Worm (Caenorhabditis elegans): ENCODE measurements around the gene F46F3.3.

F46F3.3 gene

DNA sequence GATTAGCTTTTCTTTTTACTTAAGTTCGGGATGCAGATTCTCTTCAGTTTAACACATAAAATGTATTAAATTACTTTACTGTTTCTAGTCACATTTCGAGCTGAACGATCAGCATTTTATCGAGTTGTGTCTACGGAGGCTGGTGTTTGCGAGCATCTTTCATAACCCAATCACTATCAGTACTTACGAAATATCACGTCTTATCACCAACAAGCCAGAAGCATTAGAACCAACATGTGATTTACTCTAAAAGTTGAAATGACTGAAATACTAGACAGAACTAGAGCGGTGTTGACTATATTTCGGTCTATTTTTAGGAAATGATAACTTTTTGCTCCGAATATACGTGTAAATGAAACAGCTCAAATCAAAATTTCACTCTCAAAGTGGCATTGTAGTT is 18.8 kb upstream of the F46F3.3 start:
- TF ChIP-seq elt-1 (tag; optimal IDR thresholded peaks at IDR 0.05; ENCODE audit: borderline replicate concordance, insufficient read depth) (no peak), blmp-1 (tag; optimal IDR thresholded peaks at IDR 0.05) (no peak), snpc-4 (tag; optimal IDR thresholded peaks at IDR 0.05) (no peak), nhr-28 (tag; optimal IDR thresholded peaks at IDR 0.05) (no peak), M03D4.4 (tag; optimal IDR thresholded peaks at IDR 0.05) (no peak), lin-13 (tag; optimal IDR thresholded peaks at IDR 0.05) (no peak), lin-32 (GFP tag; optimal IDR thresholded peaks at IDR 0.05) (no peak), sem-2 (GFP tag; optimal IDR thresholded peaks at IDR 0.05) (no peak), nhr-76 (tag; optimal IDR thresholded peaks at IDR 0.05) (no peak), unc-120 (tag; optimal IDR thresholded peaks at IDR 0.05; ENCODE audit: poor library complexity, severe bottlenecking) (no peak), pha-4 (tag; optimal IDR thresholded peaks at IDR 0.05) (no peak), mls-2 (tag; optimal IDR thresholded peaks at IDR 0.05) (no peak), elt-3 (tag; optimal IDR thresholded peaks at IDR 0.05) (no peak), tbx-8 (GFP tag; optimal IDR thresholded peaks at IDR 0.05) (no peak), ceh-39 (tag; optimal IDR thresholded peaks at IDR 0.05) (no peak), lsy-2 (tag; optimal IDR thresholded peaks at IDR 0.05) (no peak)

DNA sequence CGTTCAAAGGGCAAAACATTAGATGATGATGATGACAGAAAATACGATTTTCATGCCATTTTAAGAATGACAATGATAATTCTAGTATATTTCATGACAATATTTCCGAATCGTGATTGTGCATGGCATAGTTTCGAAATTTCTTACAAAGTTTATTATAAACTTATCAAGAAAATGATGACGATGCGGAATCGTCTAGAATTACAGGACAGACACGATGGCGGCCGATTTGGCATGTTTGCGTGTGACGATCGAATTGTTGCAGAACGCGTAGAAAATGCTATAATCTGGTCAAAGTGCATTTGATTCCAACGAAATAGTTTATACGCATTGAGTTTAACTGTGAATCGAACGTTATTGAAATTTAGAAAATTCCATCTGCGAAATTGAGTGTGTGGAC is 18.0 kb upstream of the F46F3.3 start:
- TF ChIP-seq mep-1 (tag; optimal IDR thresholded peaks at IDR 0.05) (no peak), nhr-237 (tag; optimal IDR thresholded peaks at IDR 0.05) (no peak), nhr-28 (tag; optimal IDR thresholded peaks at IDR 0.05) (no peak), tbx-8 (GFP tag; optimal IDR thresholded peaks at IDR 0.05) (no peak), blmp-1 (tag; optimal IDR thresholded peaks at IDR 0.05) (no peak), sem-2 (GFP tag; optimal IDR thresholded peaks at IDR 0.05) (no peak), ceh-39 (tag; optimal IDR thresholded peaks at IDR 0.05) (no peak), drap-1 (GFP tag; optimal IDR thresholded peaks at IDR 0.05) (no peak), nhr-12 (tag; optimal IDR thresholded peaks at IDR 0.05) (no peak), unc-120 (tag; optimal IDR thresholded peaks at IDR 0.05; ENCODE audit: poor library complexity, severe bottlenecking) (no peak), elt-1 (tag; optimal IDR thresholded peaks at IDR 0.05; ENCODE audit: borderline replicate concordance, insufficient read depth) (no peak), ztf-11 (tag; optimal IDR thresholded peaks at IDR 0.05) (no peak), lsy-2 (tag; optimal IDR thresholded peaks at IDR 0.05) (no peak), nhr-76 (tag; optimal IDR thresholded peaks at IDR 0.05) (no peak), M03D4.4 (tag; optimal IDR thresholded peaks at IDR 0.05) (no peak)

- TF ChIP-seq zip-8 (tag; optimal IDR thresholded peaks at IDR 0.05) = no peak
- TF ChIP-seq elt-1 (tag; optimal IDR thresholded peaks at IDR 0.05; ENCODE audit: borderline replicate concordance, insufficient read depth) = no peak
- TF ChIP-seq elt-3 (tag; optimal IDR thresholded peaks at IDR 0.05) = no peak
- no peak for TF ChIP-seq ham-2 (GFP tag; optimal IDR thresholded peaks at IDR 0.05)
- TF ChIP-seq cnd-1 (tag; optimal IDR thresholded peaks at IDR 0.05) = no peak
- TF ChIP-seq hlh-1 (tag; optimal IDR thresholded peaks at IDR 0.05) = no peak
- no peak for TF ChIP-seq nhr-76 (tag; optimal IDR thresholded peaks at IDR 0.05)
- no peak for TF ChIP-seq pha-4 (tag; optimal IDR thresholded peaks at IDR 0.05)
These were observed 16.6 kb upstream of the F46F3.3 start, which contains the start of gene zip-10 for ce11 chrV:11650720-11651119. TSS of gene zip-10 (minus strand) at chrV:11650762.

DNA sequence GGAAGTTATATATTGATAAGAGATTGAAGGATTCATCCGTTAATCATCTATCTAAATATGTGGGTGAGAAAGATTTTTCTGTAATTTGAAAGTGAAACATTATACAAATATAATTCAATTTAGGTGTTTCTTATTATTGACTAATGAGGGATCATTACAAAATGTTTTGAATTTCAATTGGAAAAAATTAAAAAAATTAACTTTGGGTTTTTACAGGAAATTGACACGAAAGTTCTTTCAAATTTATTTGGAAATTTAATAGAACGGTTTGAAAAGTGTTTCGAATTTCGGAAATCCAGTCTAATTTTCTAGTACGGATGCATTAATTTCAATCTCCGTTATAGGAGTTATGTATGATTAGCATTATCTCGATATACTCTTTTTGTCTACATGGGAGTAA is 14.2 kb upstream of the F46F3.3 start:
- TF ChIP-seq ztf-11 (tag; optimal IDR thresholded peaks at IDR 0.05) (no peak), hlh-1 (tag; optimal IDR thresholded peaks at IDR 0.05) (no peak), sem-2 (GFP tag; optimal IDR thresholded peaks at IDR 0.05) (no peak), flh-1 (GFP tag; optimal IDR thresholded peaks at IDR 0.05) (no peak), blmp-1 (tag; optimal IDR thresholded peaks at IDR 0.05) (no peak), mls-2 (tag; optimal IDR thresholded peaks at IDR 0.05) (no peak), snpc-4 (tag; optimal IDR thresholded peaks at IDR 0.05) (no peak), unc-62 (GFP tag; optimal IDR thresholded peaks at IDR 0.05) (no peak), cnd-1 (tag; optimal IDR thresholded peaks at IDR 0.05) (no peak), bed-3 (GFP tag; optimal IDR thresholded peaks at IDR 0.05) (no peak), ceh-39 (tag; optimal IDR thresholded peaks at IDR 0.05) (no peak), unc-39 (tag; optimal IDR thresholded peaks at IDR 0.05) (no peak), zip-8 (tag; optimal IDR thresholded peaks at IDR 0.05) (no peak), tbx-8 (GFP tag; optimal IDR thresholded peaks at IDR 0.05) (no peak), ceh-43 (GFP tag; optimal IDR thresholded peaks at IDR 0.05) (no peak), M03D4.4 (tag; optimal IDR thresholded peaks at IDR 0.05) (no peak), nhr-12 (tag; optimal IDR thresholded peaks at IDR 0.05) (no peak), drap-1 (GFP tag; optimal IDR thresholded peaks at IDR 0.05) (no peak), mab-5 (tag; optimal IDR thresholded peaks at IDR 0.05) (no peak), ham-2 (GFP tag; optimal IDR thresholded peaks at IDR 0.05) (no peak)

- TF ChIP-seq zip-8 (tag; optimal IDR thresholded peaks at IDR 0.05) = peak; percentile 95
- no peak for TF ChIP-seq lsy-2 (tag; optimal IDR thresholded peaks at IDR 0.05)
- peak; percentile 34 for TF ChIP-seq nhr-2 (tag; optimal IDR thresholded peaks at IDR 0.05)
- TF ChIP-seq sem-2 (GFP tag; optimal IDR thresholded peaks at IDR 0.05) = no peak
These were observed 10.8 kb upstream of the F46F3.3 start for ce11 chrV:11656469-11656868.

All from whole organism, mixed stage, embryonic.